Worm (Caenorhabditis elegans): ENCODE results near the gene ccd-5.

DNA sequence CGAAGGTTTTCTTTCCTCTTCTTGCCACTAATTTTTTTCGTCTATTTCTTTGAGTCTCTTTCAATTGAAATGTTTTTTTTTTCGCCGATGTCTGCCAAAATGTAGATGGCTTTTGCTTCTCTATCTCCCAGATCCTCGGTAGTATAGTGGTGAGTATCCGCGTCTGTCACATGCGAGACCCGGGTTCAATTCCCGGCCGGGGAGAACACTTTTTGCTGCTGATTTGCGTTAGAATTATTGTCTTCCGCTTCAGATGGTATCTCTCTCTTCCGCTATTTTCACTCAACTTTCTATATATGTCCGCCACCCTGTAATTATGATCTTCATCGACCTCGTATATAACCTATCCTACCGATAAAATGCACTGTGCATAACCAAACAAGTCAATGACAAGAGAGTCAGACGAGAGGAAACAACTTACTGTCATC, 19.0 kb downstream of the ccd-5 start:
- TF ChIP-seq ama-1 (optimal IDR thresholded peaks at IDR 0.05) (no peak), nhr-237 (tag; optimal IDR thresholded peaks at IDR 0.05) (no peak), nhr-76 (tag; optimal IDR thresholded peaks at IDR 0.05) (no peak), lin-39 (tag; optimal IDR thresholded peaks at IDR 0.05) (peak; percentile 56), ceh-28 (tag; optimal IDR thresholded peaks at IDR 0.05) (peak; percentile 39)

Data from whole organism, L3 larva.